Fruit fly (Drosophila melanogaster) S2 (cell line): ENCODE data around the gene Cerk.

Experiments used
- CG8478 ChIP-seq: fragments of >200 bp; optimal IDR thresholded peaks from 2 replicates; lab custom pipeline; 2018
- CTCF ChIP-seq, 2 experiments: fragments of >200 bp; optimal IDR thresholded peaks; 2 replicates each; lab custom pipeline; 2018

Gene Cerk

dm6 chr3R:5385761-5386160, 17.7 kb upstream of the Cerk start:
- TF ChIP-seq CTCF (optimal IDR thresholded peaks at IDR 0.05; lab: Kevin White, UChicago) (no peak), CG8478 (lab: Kevin White, UChicago) (no peak)

dm6 chr3R:5376612-5377011, 8.5 kb upstream of the Cerk start, which contains the start of gene 7B2:
Gene 7B2, plus strand, starts transcription at chr3R:5376780.
- no peak for TF ChIP-seq CG8478 (lab: Kevin White, UChicago)
- TF ChIP-seq CTCF (optimal IDR thresholded peaks at IDR 0.05; lab: Kevin White, UChicago): no peak

- TF ChIP-seq CTCF (optimal IDR thresholded peaks at IDR 0.05; lab: Kevin White, UChicago) (no peak), CG8478 (lab: Kevin White, UChicago) (no peak)
Measured at dm6 chr3R:5374720-5375119, 6.6 kb upstream of the Cerk start, which contains the start of the genes hd and CG14667. Gene hd, minus strand, starts transcription at chr3R:5374962. Gene CG14667, plus strand, starts transcription at chr3R:5375022.

- peak in 1 of 2 experiments; percentile 48 for TF ChIP-seq CTCF (optimal IDR thresholded peaks at IDR 0.05; lab: Kevin White, UChicago)
- no peak for TF ChIP-seq CG8478 (lab: Kevin White, UChicago)
Measured at dm6 chr3R:5371563-5371962, 3.5 kb upstream of the Cerk start, which contains the start of gene Polr2F. Gene Polr2F, plus strand, starts transcription at chr3R:5371795.

dm6 chr3R:5369490-5370001, 1.4 kb upstream of the Cerk start, which contains the start of the genes CG31542 and CG34277:
Gene CG31542, plus strand, starts transcription at chr3R:5369540.
Gene CG34277, plus strand, starts transcription at chr3R:5369540.
- TF ChIP-seq CG8478 (lab: Kevin White, UChicago): no peak
- TF ChIP-seq CTCF (optimal IDR thresholded peaks at IDR 0.05; lab: Kevin White, UChicago): no peak

dm6 chr3R:5367512-5368169, 465 bp downstream of the Cerk start:
- no peak for TF ChIP-seq CG8478 (lab: Kevin White, UChicago)
- TF ChIP-seq CTCF (optimal IDR thresholded peaks at IDR 0.05; lab: Kevin White, UChicago): no peak

dm6 chr3R:5364539-5365273, 3.4 kb downstream of the Cerk start:
- TF ChIP-seq CTCF (optimal IDR thresholded peaks at IDR 0.05; lab: Kevin White, UChicago) (no peak), CG8478 (lab: Kevin White, UChicago) (no peak)

dm6 chr3R:5363412-5363811, 4.7 kb downstream of the Cerk start:
- TF ChIP-seq CTCF (optimal IDR thresholded peaks at IDR 0.05; lab: Kevin White, UChicago) (no peak), CG8478 (lab: Kevin White, UChicago) (no peak)

dm6 chr3R:5361681-5362319, 6.3 kb downstream of the Cerk start:
- TF ChIP-seq CTCF (optimal IDR thresholded peaks at IDR 0.05; lab: Kevin White, UChicago): no peak
- no peak for TF ChIP-seq CG8478 (lab: Kevin White, UChicago)

dm6 chr3R:5357935-5358414, 10.1 kb downstream of the Cerk start, which contains the start of gene Prosbeta7:
Gene Prosbeta7, minus strand, starts transcription at chr3R:5358364.
- TF ChIP-seq CTCF (optimal IDR thresholded peaks at IDR 0.05; lab: Kevin White, UChicago) (peak in 1 of 2 experiments; percentile 11), CG8478 (lab: Kevin White, UChicago) (no peak)

dm6 chr3R:5355135-5355493, 13.0 kb downstream of the Cerk start:
- TF ChIP-seq CTCF (optimal IDR thresholded peaks at IDR 0.05; lab: Kevin White, UChicago): no peak
- no peak for TF ChIP-seq CG8478 (lab: Kevin White, UChicago)

dm6 chr3R:5354373-5355134, 13.6 kb downstream of the Cerk start, which contains the start of the genes CG11999 and CG1161:
Gene CG11999, minus strand, starts transcription at chr3R:5354747.
Gene CG1161, plus strand, starts transcription at chr3R:5355092.
- no peak for TF ChIP-seq CTCF (optimal IDR thresholded peaks at IDR 0.05; lab: Kevin White, UChicago)
- TF ChIP-seq CG8478 (lab: Kevin White, UChicago): no peak

- TF ChIP-seq CG8478 (lab: Kevin White, UChicago): no peak
- no peak for TF ChIP-seq CTCF (optimal IDR thresholded peaks at IDR 0.05; lab: Kevin White, UChicago)
Measured at dm6 chr3R:5350393-5350972, 17.6 kb downstream of the Cerk start, which contains the start of gene mtd. Gene mtd, minus strand, starts transcription at chr3R:5350443.
